Worm (Caenorhabditis elegans) whole organism, L4/young adult: ENCODE measurements around the gene cutl-3.

Experiments used
- dao-5 ChIP-seq: sonication (generic microtip); optimal IDR thresholded peaks from 2 replicates; lab custom pipeline; 2016; ENCODE audit warnings: missing genotype, missing genetic modification characterization, moderate library complexity, missing compliant biosample characterization
- him-1 ChIP-seq: sonication (generic microtip); optimal IDR thresholded peaks from 2 replicates; lab custom pipeline; 2016; ENCODE audit warnings: missing genotype, missing genetic modification reagents, missing genetic modification characterization, missing compliant biosample characterization

ce11 chrX:14983274-14983673 is 15.7 kb downstream of the cutl-3 start, which contains the start of gene rbg-1:
- TF ChIP-seq dao-5, result no peak
- no peak for TF ChIP-seq him-1
